Worm (Caenorhabditis elegans): ENCODE data around the gene alkb-8.

DNA sequence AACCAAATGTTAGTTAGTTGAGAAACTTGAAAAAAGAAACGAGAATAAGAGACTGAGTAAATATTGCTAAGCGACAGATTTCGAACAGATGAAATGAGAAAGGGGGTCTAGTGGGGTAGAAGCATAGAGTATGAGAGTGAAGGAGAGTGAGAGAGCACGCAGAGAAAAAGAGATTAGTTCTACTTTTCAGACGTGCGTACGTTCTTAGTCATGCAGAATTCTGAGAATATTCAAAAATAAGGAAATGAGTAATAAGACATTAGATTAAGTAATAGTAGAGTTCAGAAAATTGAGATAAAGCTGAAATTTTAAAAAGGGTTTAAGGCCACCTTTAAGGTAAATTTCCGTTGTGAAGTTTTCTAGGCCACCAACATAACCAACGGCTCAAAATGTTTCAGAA lies 38.1 kb upstream of the alkb-8 start:
- TF ChIP-seq snpc-1.3 (tag; optimal IDR thresholded peaks at IDR 0.05; ENCODE audit: insufficient read depth) (no peak), dox-1 (GFP tag; IDR thresholded peaks at IDR 0.05) (no peak), zfh-2 (GFP tag; conservative IDR thresholded peaks at IDR 0.05) (no peak), tbp1 (GFP tag; optimal IDR thresholded peaks at IDR 0.05) (no peak), lsl-1 (GFP tag; optimal IDR thresholded peaks at IDR 0.05) (no peak), sptf-2 (GFP tag; optimal IDR thresholded peaks at IDR 0.05) (no peak), ztf-3 (GFP tag; optimal IDR thresholded peaks at IDR 0.05) (no peak), nhr-179 (tag; optimal IDR thresholded peaks at IDR 0.05) (no peak), atf-7 (tag; optimal IDR thresholded peaks at IDR 0.05) (no peak), lin-40 (tag; optimal IDR thresholded peaks at IDR 0.05) (no peak), snpc-4 (GFP tag; optimal IDR thresholded peaks at IDR 0.05) (no peak), snpc-4 (tag; optimal IDR thresholded peaks at IDR 0.05) (no peak), pha-4 (tag; optimal IDR thresholded peaks at IDR 0.05) (no peak)

Measured in whole organism, young adult.